Worm (Caenorhabditis elegans) whole organism, L4/young adult: Measurements from ENCODE around the gene srd-20.

Source experiments
- dao-5 ChIP-seq: sonication (generic microtip); optimal IDR thresholded peaks from 2 replicates; lab custom pipeline; 2016; ENCODE audit warnings: missing genotype, missing genetic modification characterization, moderate library complexity, missing compliant biosample characterization
- him-1 ChIP-seq: sonication (generic microtip); optimal IDR thresholded peaks from 2 replicates; lab custom pipeline; 2016; ENCODE audit warnings: missing genotype, missing genetic modification reagents, missing genetic modification characterization, missing compliant biosample characterization

DNA sequence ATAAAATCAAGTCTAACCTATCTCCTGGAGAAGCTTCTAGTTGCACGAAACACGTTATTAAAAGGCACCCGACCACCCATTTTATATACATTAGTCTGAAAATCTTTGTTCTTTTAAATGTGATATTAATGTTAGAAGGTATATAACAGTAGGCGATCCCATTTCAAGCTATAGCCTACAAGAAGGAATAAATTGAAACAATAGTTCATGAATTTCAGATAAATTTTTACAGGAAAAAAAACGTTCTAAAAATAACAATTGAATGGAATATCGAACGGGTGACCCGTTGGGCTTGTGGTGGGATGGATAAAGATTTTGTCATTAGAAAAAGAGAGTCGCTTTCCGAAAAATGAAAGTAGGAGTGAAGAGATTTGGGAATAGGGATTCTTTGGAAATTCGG lies 7.6 kb upstream of the srd-20 start, which contains the start of gene pgap-3:
- no peak for TF ChIP-seq him-1 (tag; lab: Kevin White, UChicago)
- no peak for TF ChIP-seq dao-5 (tag; lab: Kevin White, UChicago)
